Fruit fly (Drosophila melanogaster) whole organism, embryonic: ENCODE results near the gene CG3862.

Source experiments
- CG11093 ChIP-seq: fragments of 200-800 bp; sonication (Bioruptor generic); IDR thresholded peaks from 3 replicates; pipeline ENCODE4 v1.3.6; 2022; ENCODE audit warnings: missing biosample characterization, missing genetic modification characterization
- Dfd ChIP-seq, 2 experiments: fragments of >200 bp; optimal IDR thresholded peaks; 2 replicates each; lab custom pipeline; 2017; ENCODE audit warnings: missing biosample characterization in 2 of 2, missing genetic modification characterization in 2 of 2

DNA sequence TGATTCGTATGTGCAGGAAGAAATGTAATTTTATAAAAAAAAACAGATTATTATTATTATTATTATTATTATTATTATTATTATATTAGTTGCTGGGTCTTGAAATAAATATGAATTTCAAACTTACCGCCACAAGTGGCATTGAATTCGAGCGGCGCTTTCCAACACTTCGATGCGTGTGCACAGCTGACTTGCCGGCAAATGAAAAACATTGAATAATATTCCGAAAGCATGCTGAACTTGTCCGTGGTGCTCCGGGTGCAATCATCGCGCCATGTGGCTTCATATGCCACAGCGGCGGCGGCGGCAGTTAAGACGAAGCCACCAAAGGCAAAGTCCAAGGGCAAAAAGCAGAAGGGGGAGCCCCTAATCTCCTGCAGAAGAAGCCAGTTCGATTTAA, 14.3 kb downstream of the CG3862 start, which contains the start of gene Dbp21E2:
- TF ChIP-seq CG11093 (GFP tag; lab: Robert Waterston, UW), result no peak
- TF ChIP-seq Dfd (GFP tag; optimal IDR thresholded peaks at IDR 0.05; lab: Kevin White, UChicago), result no peak
